Worm (Caenorhabditis elegans) whole organism, L4/young adult: ENCODE measurements around the gene alh-3.

Experiments
- W03F9.2 ChIP-seq: fragments of 150-350 bp; optimal IDR thresholded peaks from 2 replicates; lab custom pipeline; 2014; ENCODE audit warnings: missing biosample characterization, missing genetic modification characterization
- him-1 ChIP-seq: sonication (generic microtip); optimal IDR thresholded peaks from 2 replicates; lab custom pipeline; 2016; ENCODE audit warnings: missing genotype, missing genetic modification reagents, missing genetic modification characterization, missing compliant biosample characterization

DNA sequence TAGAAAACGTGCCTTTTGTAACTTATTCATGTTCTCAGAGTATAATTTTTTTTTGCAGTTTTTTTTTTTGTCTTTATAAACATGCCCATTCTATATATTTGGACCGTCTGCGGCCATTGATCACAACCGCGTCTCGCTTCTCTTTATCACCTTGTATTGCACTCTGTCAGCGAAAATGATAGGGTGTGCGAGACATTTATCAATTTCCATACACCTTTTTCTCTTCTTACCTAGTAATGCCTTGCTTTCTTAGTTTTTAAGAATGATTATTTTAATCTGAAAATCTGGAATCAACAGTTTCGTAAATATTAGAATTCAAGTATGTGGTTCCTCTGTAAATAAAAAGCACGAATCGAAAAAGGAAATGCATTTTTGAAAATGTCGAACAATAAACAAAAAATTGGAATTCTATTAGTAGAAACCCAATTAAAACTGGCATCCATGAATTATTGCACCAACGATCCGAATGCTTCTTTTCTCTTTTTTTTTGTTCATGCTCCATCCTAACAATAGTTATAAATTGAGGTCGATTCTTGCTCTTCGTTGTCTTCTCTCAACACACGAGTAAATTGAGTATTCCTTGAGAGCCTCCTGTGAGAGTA lies 14.8 kb downstream of the alh-3 start:
- TF ChIP-seq W03F9.2 (tag; lab: Kevin White, UChicago) (no peak), him-1 (tag; lab: Kevin White, UChicago) (no peak)
